Fruit fly (Drosophila melanogaster) whole organism, embryonic: Measurements from ENCODE around the gene ph-p.

Experiments used
- CG14667 ChIP-seq: fragments of 200-800 bp; sonication (Bioruptor generic); IDR thresholded peaks from 2 replicates; pipeline ENCODE4 v1.3.6; 2022; ENCODE audit warnings: missing biosample characterization, missing genetic modification characterization
- CG15479 ChIP-seq: fragments of 200-800 bp; sonication (Bioruptor generic); optimal IDR thresholded peaks from 3 replicates; lab custom pipeline; 2019; ENCODE audit warnings: missing biosample characterization, mild to moderate bottlenecking, missing genetic modification characterization, moderate library complexity
- CG17328 ChIP-seq: fragments of 200-800 bp; sonication (Bioruptor generic); IDR thresholded peaks from 2 replicates; pipeline ENCODE4 v1.3.6; 2022; ENCODE audit warnings: missing biosample characterization, missing genetic modification characterization
- CG18619 ChIP-seq: fragments of 200-800 bp; sonication (Bioruptor generic); optimal IDR thresholded peaks from 3 replicates; lab custom pipeline; 2017; ENCODE audit warnings: missing biosample characterization, mild to moderate bottlenecking, missing genetic modification characterization
- CG33213 ChIP-seq: fragments of 200-800 bp; sonication (Bioruptor generic); optimal IDR thresholded peaks from 3 replicates; lab custom pipeline; 2016; ENCODE audit warnings: missing biosample characterization, missing genetic modification characterization
- CG3726 ChIP-seq: fragments of 200-800 bp; sonication (Bioruptor generic); IDR thresholded peaks from 3 replicates; pipeline ENCODE4, ENCODE4 v1.3.6; 2022; ENCODE audit warnings: missing biosample characterization, missing genetic modification characterization
- CG42726 ChIP-seq: fragments of 200-800 bp; sonication (Bioruptor generic); IDR thresholded peaks from 2 replicates; pipeline ENCODE4 v1.3.6; 2022; ENCODE audit warnings: missing biosample characterization, missing genetic modification characterization; ENCODE audit not compliant: partially characterized antibody
- CG4404 ChIP-seq: fragments of 200-800 bp; sonication (Bioruptor generic); IDR thresholded peaks from 2 replicates; pipeline ENCODE4 v1.3.6; 2022; ENCODE audit warnings: missing biosample characterization, missing genetic modification characterization
- CG4820 ChIP-seq: fragments of 200-800 bp; sonication (Bioruptor generic); optimal IDR thresholded peaks from 3 replicates; lab custom pipeline; 2016; ENCODE audit warnings: missing biosample characterization, missing genetic modification characterization
- CG4854 ChIP-seq: fragments of 200-800 bp; sonication (Bioruptor generic); optimal IDR thresholded peaks from 2 replicates; lab custom pipeline; 2016; ENCODE audit warnings: missing biosample characterization, missing genetic modification characterization, inconsistent platforms
- CG7357 ChIP-seq: fragments of 200-800 bp; sonication (Bioruptor generic); IDR thresholded peaks from 3 replicates; pipeline ENCODE4 v1.3.6; 2022; ENCODE audit warnings: missing biosample characterization, missing genetic modification characterization
- CG8359 ChIP-seq: fragments of 200-800 bp; sonication (Bioruptor generic); optimal IDR thresholded peaks from 2 replicates; lab custom pipeline; 2017; ENCODE audit warnings: missing biosample characterization, mild to moderate bottlenecking, missing genetic modification characterization, borderline replicate concordance
- CTCF ChIP-seq: fragments of 200-800 bp; sonication (Bioruptor generic); optimal IDR thresholded peaks from 2 replicates; lab custom pipeline; 2017; ENCODE audit warnings: missing biosample characterization, mild to moderate bottlenecking, missing genetic modification characterization, moderate library complexity
- CoRest ChIP-seq: fragments of 200-800 bp; sonication (Bioruptor generic); optimal IDR thresholded peaks from 3 replicates; lab custom pipeline; 2018; ENCODE audit warnings: missing biosample characterization, mild to moderate bottlenecking, missing genetic modification characterization, moderate library complexity
- Dref ChIP-seq: fragments of 200-800 bp; sonication (Bioruptor generic); IDR thresholded peaks from 2 replicates; pipeline ENCODE4 v1.3.6; 2022; ENCODE audit warnings: missing biosample characterization, missing genetic modification characterization
- E2f2 ChIP-seq: fragments of 200-800 bp; sonication (Bioruptor generic); IDR thresholded peaks from 2 replicates; pipeline ENCODE4 v1.3.6; 2022; ENCODE audit warnings: missing biosample characterization, missing genetic modification characterization
- HLH3B ChIP-seq: fragments of 200-800 bp; sonication (Bioruptor generic); IDR thresholded peaks from 2 replicates; pipeline ENCODE4 v1.3.6; 2022; ENCODE audit warnings: missing biosample characterization, missing genetic modification characterization
- Hmr ChIP-seq: fragments of 200-800 bp; sonication (Bioruptor generic); optimal IDR thresholded peaks from 3 replicates; lab custom pipeline; 2017; ENCODE audit warnings: mild to moderate bottlenecking, missing biosample characterization, missing genetic modification reagents, missing genetic modification characterization
- Mes4 ChIP-seq: fragments of 200-800 bp; sonication (Bioruptor generic); optimal IDR thresholded peaks from 2 replicates; lab custom pipeline; 2016; ENCODE audit warnings: missing biosample characterization, missing genetic modification characterization
- Pdp1 ChIP-seq, 2 experiments: fragments of 200-800 bp; sonication (Bioruptor generic); optimal IDR thresholded peaks; 3 replicates each; lab custom pipeline; 2016; ENCODE audit warnings: missing biosample characterization in 2 of 2, missing genetic modification characterization in 2 of 2, mild to moderate bottlenecking in 1 of 2, moderate library complexity in 1 of 2
- Poxn ChIP-seq: fragments of 200-800 bp; sonication (Bioruptor generic); IDR thresholded peaks from 2 replicates; pipeline ENCODE4 v1.3.6; 2022; ENCODE audit warnings: missing biosample characterization, missing genetic modification characterization
- Ravus ChIP-seq: fragments of 200-800 bp; sonication (Bioruptor generic); IDR thresholded peaks from 2 replicates; pipeline ENCODE4 v1.3.6; 2022; ENCODE audit warnings: missing biosample characterization, missing genetic modification characterization
- Sin3A ChIP-seq: fragments of >200 bp; optimal IDR thresholded peaks from 2 replicates; lab custom pipeline; 2018
- Sox100B ChIP-seq: fragments of 200-800 bp; sonication (Bioruptor generic); optimal IDR thresholded peaks from 3 replicates; lab custom pipeline; 2018; ENCODE audit warnings: missing biosample characterization, mild to moderate bottlenecking, missing genetic modification characterization
- ab ChIP-seq: fragments of 200-800 bp; sonication (Bioruptor generic); optimal IDR thresholded peaks from 2 replicates; lab custom pipeline; 2016; ENCODE audit warnings: missing biosample characterization, missing genetic modification characterization
- amos ChIP-seq: fragments of 200-800 bp; sonication (Bioruptor generic); IDR thresholded peaks from 2 replicates; pipeline ENCODE4 v1.3.6; 2022; ENCODE audit warnings: missing biosample characterization, missing genetic modification characterization; ENCODE audit not compliant: partially characterized antibody
- ase ChIP-seq: fragments of 200-800 bp; sonication (Bioruptor generic); IDR thresholded peaks from 3 replicates; pipeline ENCODE4 v1.3.6; 2022; ENCODE audit warnings: missing biosample characterization, missing genetic modification characterization
- bowl ChIP-seq: fragments of 200-800 bp; sonication (Bioruptor generic); IDR thresholded peaks from 2 replicates; pipeline ENCODE4 v1.3.6; 2022; ENCODE audit warnings: missing biosample characterization, missing genetic modification characterization
- chif ChIP-seq, 2 experiments: fragments of 200-800 bp; sonication (Bioruptor generic); optimal IDR thresholded peaks; 3 replicates each; lab custom pipeline; 2016; ENCODE audit warnings: missing biosample characterization in 2 of 2, missing genetic modification characterization in 2 of 2
- da ChIP-seq: fragments of 200-800 bp; sonication (Bioruptor generic); optimal IDR thresholded peaks from 2 replicates; lab custom pipeline; 2016; ENCODE audit warnings: missing biosample characterization, missing genetic modification characterization
- dan ChIP-seq: fragments of 200-800 bp; sonication (Bioruptor generic); IDR thresholded peaks from 2 replicates; pipeline ENCODE4 v1.3.6; 2022; ENCODE audit warnings: missing biosample characterization, missing genetic modification characterization
- emc ChIP-seq: fragments of 200-800 bp; sonication (Bioruptor generic); optimal IDR thresholded peaks from 2 replicates; lab custom pipeline; 2016; ENCODE audit warnings: missing biosample characterization, missing genetic modification characterization
- eve ChIP-seq, 2 experiments: fragments of >200 bp; optimal IDR thresholded peaks; 2 replicates each; lab custom pipeline; 2017; ENCODE audit warnings: missing biosample characterization in 2 of 2, missing genetic modification characterization in 2 of 2
- exex ChIP-seq: fragments of 200-800 bp; sonication (Bioruptor generic); optimal IDR thresholded peaks from 4 replicates; lab custom pipeline; 2018; ENCODE audit warnings: missing biosample characterization, mild to moderate bottlenecking, missing genetic modification characterization, moderate library complexity
- fru ChIP-seq: fragments of >200 bp; optimal IDR thresholded peaks from 2 replicates; lab custom pipeline; 2017
- gcm ChIP-seq: fragments of 200-800 bp; sonication (Bioruptor generic); optimal IDR thresholded peaks from 2 replicates; lab custom pipeline; 2019; ENCODE audit warnings: missing biosample characterization, mild to moderate bottlenecking, missing genetic modification characterization, moderate library complexity
- gsb ChIP-seq: fragments of 200-800 bp; sonication (Bioruptor generic); IDR thresholded peaks from 2 replicates; pipeline ENCODE4 v1.3.6; 2022; ENCODE audit warnings: missing biosample characterization, missing genetic modification characterization
- gt ChIP-seq: fragments of 200-800 bp; sonication (Bioruptor generic); IDR thresholded peaks from 2 replicates; pipeline ENCODE4 v1.3.6; 2022; ENCODE audit warnings: missing biosample characterization, missing genetic modification characterization
- jing ChIP-seq: fragments of 200-800 bp; sonication (Bioruptor generic); optimal IDR thresholded peaks from 2 replicates; lab custom pipeline; 2018; ENCODE audit warnings: missing biosample characterization, mild to moderate bottlenecking, missing genetic modification characterization
- ken ChIP-seq: fragments of 200-800 bp; sonication (Bioruptor generic); IDR thresholded peaks from 3 replicates; pipeline ENCODE4 v1.3.6; 2022; ENCODE audit warnings: missing biosample characterization, missing genetic modification characterization
- kni ChIP-seq: fragments of 200-800 bp; sonication (Bioruptor generic); optimal IDR thresholded peaks from 3 replicates; lab custom pipeline; 2017; ENCODE audit warnings: mild to moderate bottlenecking, missing biosample characterization, missing genetic modification reagents, missing genetic modification characterization
- lilli ChIP-seq: fragments of 200-800 bp; sonication (Bioruptor generic); optimal IDR thresholded peaks from 3 replicates; lab custom pipeline; 2016; ENCODE audit warnings: missing biosample characterization, missing genetic modification characterization
- luna ChIP-seq: fragments of 200-800 bp; sonication (Bioruptor generic); optimal IDR thresholded peaks from 2 replicates; lab custom pipeline; 2016; ENCODE audit warnings: missing biosample characterization, missing genetic modification characterization
- nmo ChIP-seq: fragments of 200-800 bp; sonication (Bioruptor generic); optimal IDR thresholded peaks from 2 replicates; lab custom pipeline; 2018; ENCODE audit warnings: missing biosample characterization, mild to moderate bottlenecking, missing genetic modification characterization, moderate library complexity
- phol ChIP-seq: fragments of 200-800 bp; sonication (Bioruptor generic); optimal IDR thresholded peaks from 3 replicates; lab custom pipeline; 2018; ENCODE audit warnings: missing biosample characterization, mild to moderate bottlenecking, missing genetic modification characterization, moderate library complexity
- pros ChIP-seq: fragments of 200-800 bp; sonication (Bioruptor generic); optimal IDR thresholded peaks from 3 replicates; lab custom pipeline; 2019; ENCODE audit warnings: missing biosample characterization, mild to moderate bottlenecking, missing genetic modification characterization, moderate library complexity
- scrt ChIP-seq: fragments of 200-800 bp; sonication (Bioruptor generic); optimal IDR thresholded peaks from 2 replicates; lab custom pipeline; 2018; ENCODE audit warnings: missing biosample characterization, mild to moderate bottlenecking, missing genetic modification characterization, moderate library complexity
- seq ChIP-seq: fragments of 200-800 bp; sonication (Bioruptor generic); IDR thresholded peaks from 2 replicates; pipeline ENCODE4 v1.3.6; 2022; ENCODE audit warnings: missing biosample characterization, missing genetic modification characterization
- sim ChIP-seq: fragments of 200-800 bp; sonication (Bioruptor generic); IDR thresholded peaks from 2 replicates; pipeline ENCODE4 v1.3.6; 2022; ENCODE audit warnings: missing biosample characterization, missing genetic modification characterization
- slou ChIP-seq: fragments of 200-800 bp; sonication (Bioruptor generic); optimal IDR thresholded peaks from 3 replicates; lab custom pipeline; 2016; ENCODE audit warnings: missing biosample characterization, missing genetic modification characterization
- trh ChIP-seq: fragments of 200-800 bp; sonication (Bioruptor generic); optimal IDR thresholded peaks from 2 replicates; lab custom pipeline; 2016; ENCODE audit warnings: missing biosample characterization, missing genetic modification characterization

ph-p gene

DNA sequence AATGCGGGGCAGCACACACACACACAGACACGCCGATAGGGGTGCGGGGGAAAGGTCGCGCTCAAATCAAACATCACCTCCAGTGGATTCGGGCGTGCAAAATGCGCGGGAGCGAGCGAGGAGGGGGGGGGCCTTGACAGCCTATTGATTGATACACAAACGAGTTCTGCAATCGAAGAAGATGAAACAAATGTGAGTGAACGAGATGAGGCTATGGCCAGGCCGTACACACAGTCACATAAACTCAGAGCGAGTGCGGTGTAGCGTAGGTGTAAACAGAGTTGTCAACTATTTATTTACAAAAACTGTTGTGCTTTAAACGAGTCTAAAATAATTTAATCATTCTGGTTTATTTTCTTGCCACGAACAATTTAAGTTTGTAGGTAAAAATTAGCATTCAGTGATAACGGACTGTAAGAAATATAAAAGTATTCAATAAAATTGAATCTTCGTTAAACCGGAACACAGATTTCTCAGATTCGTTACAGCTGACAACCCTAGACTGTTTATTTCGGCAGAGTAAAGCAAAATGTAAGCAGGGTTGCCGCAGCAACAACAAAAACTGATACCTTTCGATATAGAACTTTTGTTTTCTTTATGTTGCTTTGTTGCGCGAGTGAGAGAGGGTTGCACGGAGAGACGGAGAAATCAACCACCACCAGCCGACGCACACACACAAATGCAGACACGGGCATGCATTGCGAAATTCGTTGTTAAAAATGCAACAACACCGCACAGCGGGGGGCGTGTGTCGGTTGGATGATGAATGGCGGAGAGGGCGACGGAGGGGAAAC lies 3.0 kb downstream of the ph-p start (continued):
- TF ChIP-seq CG4820 (GFP tag; lab: Kevin White, UChicago) (peak; percentile 81), emc (peak; percentile 66), slou (peak; percentile 83), gsb (peak; percentile 77), E2f2 (GFP tag; lab: Robert Waterston, UW) (peak; percentile 67), fru (lab: Kevin White, UChicago) (no peak), CG7357 (GFP tag; lab: Robert Waterston, UW) (peak; percentile 66; the same call in 2 of the 3 replicates), gcm (GFP tag; lab: Kevin White, UChicago) (peak; percentile 86), Dref (GFP tag; lab: Robert Waterston, UW) (no peak), HLH3B (GFP tag; lab: Robert Waterston, UW) (peak; percentile 88), CG33213 (GFP tag; lab: Kevin White, UChicago) (peak; percentile 74), ken (GFP tag; lab: Robert Waterston, UW) (peak; percentile 59; the same call in 2 of the 3 replicates), seq (GFP tag; lab: Robert Waterston, UW) (peak; percentile 90), scrt (GFP tag; lab: Kevin White, UChicago) (peak; percentile 85), Sox100B (GFP tag; lab: Kevin White, UChicago) (peak; percentile 90), CG3726 (GFP tag; lab: Robert Waterston, UW) (peak; percentile 61; the same call in 1 of the 3 replicates), CG15479 (GFP tag; lab: Kevin White, UChicago) (peak; percentile 59), chif (GFP tag; optimal IDR thresholded peaks at IDR 0.05; lab: Kevin White, UChicago) (peak; percentile 77 to 86), CTCF (peak; percentile 43), Mes4 (GFP tag; lab: Kevin White, UChicago) (peak; percentile 73), CG8359 (GFP tag; lab: Kevin White, UChicago) (peak; percentile 76), kni (GFP tag; lab: Kevin White, UChicago) (peak; percentile 81), luna (GFP tag; lab: Kevin White, UChicago) (peak; percentile 68), CG18619 (GFP tag; lab: Kevin White, UChicago) (peak; percentile 86), CG42726 (GFP tag; lab: Robert Waterston, UW) (no peak), CoRest (tag; lab: Kevin White, UChicago) (peak; percentile 94), bowl (GFP tag; lab: Robert Waterston, UW) (peak; percentile 43; the same call in 1 of the 2 replicates), Sin3A (lab: Kevin White, UChicago) (no peak), CG4854 (GFP tag; lab: Kevin White, UChicago) (peak; percentile 73), Poxn (GFP tag; lab: Robert Waterston, UW) (no peak; the same call in 1 of the 2 replicates), CG14667 (GFP tag; lab: Robert Waterston, UW) (peak; percentile 72), ase (peak; percentile 76), pros (GFP tag; lab: Kevin White, UChicago) (peak; percentile 94), dan (GFP tag; lab: Robert Waterston, UW) (0 out of 2 replicates have a peak, but pooled peaks have one; percentile 9), amos (GFP tag; lab: Robert Waterston, UW) (no peak), sim (peak; percentile 64), eve (GFP tag; optimal IDR thresholded peaks at IDR 0.05; lab: Kevin White, UChicago) (no peak), nmo (peak; percentile 92), lilli (peak; percentile 86), Hmr (peak; percentile 92), jing (peak; percentile 73), CG4404 (GFP tag; lab: Robert Waterston, UW) (peak; percentile 76), exex (tag; lab: Kevin White, UChicago) (peak; percentile 60), gt (no peak), ab (GFP tag; lab: Kevin White, UChicago) (peak; percentile 14), phol (peak; percentile 91), CG17328 (GFP tag; lab: Robert Waterston, UW) (peak; percentile 79), Pdp1 (GFP tag; optimal IDR thresholded peaks at IDR 0.05; lab: Kevin White, UChicago) (peak; percentile 74 to 84), da (GFP tag; lab: Kevin White, UChicago) (peak; percentile 53), Ravus (GFP tag; lab: Robert Waterston, UW) (peak; percentile 33), trh (peak; percentile 54)
